Worm (Caenorhabditis elegans) whole organism, midembryonic: Measurements from ENCODE around the gene mfsd-8.
"Not testable (repeated sequence)": the region's sequence is repeated elsewhere in the genome, so short reads cannot be mapped to it uniquely, and the experiment has no call there.

Experiments
- T22C8.4 ChIP-seq: fragments of 200-800 bp; sonication (Bioruptor generic); IDR thresholded peaks from 2 replicates; pipeline ENCODE4 v1.3.6; 2022; ENCODE audit warnings: missing genetic modification characterization, missing compliant biosample characterization
- cog-1 ChIP-seq: sonication (generic microtip); optimal IDR thresholded peaks from 2 replicates; lab custom pipeline; 2016; ENCODE audit warnings: missing genetic modification characterization, missing compliant biosample characterization
- flt-1 ChIP-seq: fragments of 200-800 bp; sonication (Bioruptor generic); IDR thresholded peaks from 2 replicates; pipeline ENCODE4 v1.3.6; 2022; ENCODE audit warnings: missing genetic modification characterization, missing compliant biosample characterization
- klf-2 ChIP-seq: fragments of 200-800 bp; sonication (Bioruptor generic); conservative IDR thresholded peaks from 2 replicates; pipeline ENCODE4 v1.3.6; 2022; ENCODE audit warnings: missing genetic modification reagents, missing genetic modification characterization, missing compliant biosample characterization
- med-1 ChIP-seq: sonication (generic microtip); optimal IDR thresholded peaks from 2 replicates; lab custom pipeline; 2017; ENCODE audit warnings: missing genetic modification characterization, mild to moderate bottlenecking, missing compliant biosample characterization, antibody characterized with exemption, missing genetic modification reagents; ENCODE audit not compliant: insufficient read depth
- ref-1 ChIP-seq: fragments of 200-800 bp; sonication (Bioruptor generic); conservative IDR thresholded peaks from 2 replicates; pipeline ENCODE4 v1.3.6; 2022; ENCODE audit warnings: missing genetic modification reagents, missing genetic modification characterization, missing compliant biosample characterization
- tab-1 ChIP-seq: fragments of 200-800 bp; sonication (Bioruptor generic); IDR thresholded peaks from 2 replicates; pipeline ENCODE4 v1.3.6; 2022; ENCODE audit warnings: missing genetic modification characterization, missing compliant biosample characterization
- ztf-23 ChIP-seq: fragments of 200-800 bp; sonication (Bioruptor generic); IDR thresholded peaks from 2 replicates; pipeline ENCODE4 v1.3.6; 2022; ENCODE audit warnings: missing genetic modification reagents, missing genetic modification characterization, missing compliant biosample characterization
- ztf-29 ChIP-seq: fragments of 200-800 bp; sonication (Bioruptor generic); IDR thresholded peaks from 2 replicates; pipeline ENCODE4 v1.3.6; 2022; ENCODE audit warnings: missing genetic modification reagents, missing genetic modification characterization, missing compliant biosample characterization

Gene mfsd-8

DNA sequence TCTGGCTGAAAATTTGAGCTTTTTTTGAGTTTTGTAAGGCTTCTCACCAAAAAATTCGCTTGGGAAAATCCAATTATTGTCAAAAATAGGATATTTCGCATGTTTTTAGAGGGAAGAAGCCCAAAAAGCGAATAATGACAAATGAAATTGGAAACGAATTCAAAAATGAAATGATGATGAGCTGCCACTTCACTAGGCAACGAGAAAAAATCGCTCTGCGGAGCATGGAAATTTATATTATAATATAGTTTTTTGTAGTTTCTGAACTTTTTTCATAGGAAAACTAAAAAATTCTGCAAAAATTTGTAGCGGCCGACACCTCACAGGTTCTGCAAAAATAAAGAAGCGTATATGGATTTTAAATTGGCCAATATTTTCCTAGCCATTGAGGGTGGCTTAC is 29.1 kb upstream of the mfsd-8 start, which contains the start of gene Y53G8AL.3:
Gene Y53G8AL.3, minus strand, starts transcription at position 101 of the 400 bp plus-strand sequence.
- no peak for TF ChIP-seq ztf-23
- TF ChIP-seq flt-1 = no peak
- TF ChIP-seq ztf-29 (GFP tag; lab: Robert Waterston, UW) = no peak
- TF ChIP-seq med-1 (GFP tag; lab: Kevin White, UChicago) = no peak
- no peak for TF ChIP-seq T22C8.4 (GFP tag; lab: Robert Waterston, UW)
- TF ChIP-seq cog-1 = no peak
- no peak for TF ChIP-seq klf-2 (GFP tag; lab: Robert Waterston, UW)
- TF ChIP-seq ref-1 (GFP tag; lab: Robert Waterston, UW) = no peak
- no peak for TF ChIP-seq tab-1 (GFP tag; lab: Robert Waterston, UW)

DNA sequence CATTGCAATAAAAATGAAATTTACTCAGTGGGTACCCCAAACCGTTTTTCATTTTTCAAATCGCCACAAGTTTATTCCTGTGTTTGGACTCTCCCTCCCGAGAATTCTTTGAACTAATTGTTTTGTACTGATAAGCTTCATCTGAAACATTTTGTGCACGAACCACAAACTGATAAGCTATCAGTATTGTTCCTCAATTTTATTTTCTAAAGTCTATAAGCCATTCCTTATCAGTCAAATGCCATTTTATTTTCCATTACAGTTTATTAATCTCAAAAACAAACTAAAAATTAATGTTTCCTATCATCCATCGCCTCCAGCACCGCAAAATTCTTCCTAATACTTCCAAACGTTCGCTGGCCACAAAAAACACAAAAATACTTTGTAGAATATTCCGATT is 28.4 kb upstream of the mfsd-8 start:
- no peak for TF ChIP-seq ztf-29 (GFP tag; lab: Robert Waterston, UW)
- TF ChIP-seq cog-1 = no peak
- no peak for TF ChIP-seq flt-1

DNA sequence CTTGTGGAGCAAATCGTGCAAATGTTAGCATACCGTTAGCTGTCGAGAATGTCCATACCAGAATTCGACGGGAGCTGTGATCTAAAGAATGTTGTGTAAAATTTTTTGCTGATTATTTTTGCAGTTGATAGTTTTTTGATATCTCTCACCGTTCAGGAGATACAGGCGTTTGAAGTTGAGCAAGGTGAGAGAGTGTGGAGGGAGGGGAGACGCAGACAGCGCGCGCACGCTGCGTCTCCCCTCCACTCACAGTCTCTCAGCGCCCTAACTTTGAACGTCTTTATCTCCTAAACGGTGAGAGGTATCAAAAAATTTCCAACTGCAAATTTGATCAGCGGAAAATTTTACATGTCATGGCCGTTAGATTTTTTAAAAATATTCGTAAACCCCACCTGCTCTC is 27.1 kb upstream of the mfsd-8 start:
- TF ChIP-seq ztf-23 = no peak
- no peak for TF ChIP-seq cog-1
- TF ChIP-seq ztf-29 (GFP tag; lab: Robert Waterston, UW) = no peak
- no peak for TF ChIP-seq med-1 (GFP tag; lab: Kevin White, UChicago)
- TF ChIP-seq ref-1 (GFP tag; lab: Robert Waterston, UW) = no peak
- no peak for TF ChIP-seq T22C8.4 (GFP tag; lab: Robert Waterston, UW)

DNA sequence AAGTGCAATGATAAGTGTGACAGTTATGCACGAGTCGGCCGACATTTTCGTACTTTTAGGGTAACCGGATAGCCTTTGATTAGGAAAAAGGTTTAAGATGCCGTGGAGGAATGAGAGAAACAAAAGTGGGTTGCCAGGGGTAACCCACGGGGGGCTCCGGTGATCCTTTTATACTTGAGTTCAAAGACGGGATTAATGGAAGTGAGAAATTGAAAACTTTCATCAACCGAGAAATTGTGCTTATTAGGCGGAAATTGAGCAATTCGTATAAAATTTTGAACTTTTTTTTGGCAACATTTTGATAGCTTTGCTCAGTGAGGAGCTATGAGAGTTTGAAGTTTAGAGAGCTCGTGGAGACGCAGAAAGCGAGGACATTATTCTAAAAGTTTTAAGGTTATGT is 26.5 kb upstream of the mfsd-8 start, which contains the start of gene Y53G8AM.4:
Gene Y53G8AM.4, minus strand, starts transcription at position 101 of the 400 bp plus-strand sequence.
- TF ChIP-seq ref-1 (GFP tag; lab: Robert Waterston, UW) = no peak
- TF ChIP-seq tab-1 (GFP tag; lab: Robert Waterston, UW) = no peak
- no peak for TF ChIP-seq cog-1
- TF ChIP-seq klf-2 (GFP tag; lab: Robert Waterston, UW) = no peak
- TF ChIP-seq flt-1 = no peak
- no peak for TF ChIP-seq T22C8.4 (GFP tag; lab: Robert Waterston, UW)
- no peak for TF ChIP-seq ztf-23
- no peak for TF ChIP-seq med-1 (GFP tag; lab: Kevin White, UChicago)
- no peak for TF ChIP-seq ztf-29 (GFP tag; lab: Robert Waterston, UW)

DNA sequence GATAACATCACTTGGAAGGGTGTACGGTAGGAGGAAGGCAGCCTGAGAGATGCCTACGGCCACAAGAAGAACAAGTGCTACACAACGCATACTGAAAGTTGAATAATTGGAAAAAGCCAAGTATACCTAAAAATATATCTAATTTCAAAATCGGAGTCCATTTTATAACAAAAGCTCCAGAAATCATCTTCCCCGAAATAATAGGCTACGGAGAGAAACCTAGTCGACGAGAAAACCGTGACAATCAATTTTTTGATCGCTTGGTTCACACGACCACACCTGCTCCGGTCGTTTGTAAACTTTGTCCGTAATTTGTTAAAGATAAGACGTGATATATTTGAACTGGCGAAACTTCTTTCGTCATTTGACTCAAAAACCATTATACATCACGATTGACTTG is 23.8 kb upstream of the mfsd-8 start, which contains the start of gene nspg-7.2:
Gene nspg-7.2, minus strand, starts transcription at position 101 of the 400 bp plus-strand sequence.
- TF ChIP-seq cog-1 (no peak), med-1 (GFP tag; lab: Kevin White, UChicago) (no peak), ref-1 (GFP tag; lab: Robert Waterston, UW) (no peak), T22C8.4 (GFP tag; lab: Robert Waterston, UW) (no peak), tab-1 (GFP tag; lab: Robert Waterston, UW) (no peak), flt-1 (no peak), ztf-29 (GFP tag; lab: Robert Waterston, UW) (no peak), klf-2 (GFP tag; lab: Robert Waterston, UW) (no peak), ztf-23 (no peak)

DNA sequence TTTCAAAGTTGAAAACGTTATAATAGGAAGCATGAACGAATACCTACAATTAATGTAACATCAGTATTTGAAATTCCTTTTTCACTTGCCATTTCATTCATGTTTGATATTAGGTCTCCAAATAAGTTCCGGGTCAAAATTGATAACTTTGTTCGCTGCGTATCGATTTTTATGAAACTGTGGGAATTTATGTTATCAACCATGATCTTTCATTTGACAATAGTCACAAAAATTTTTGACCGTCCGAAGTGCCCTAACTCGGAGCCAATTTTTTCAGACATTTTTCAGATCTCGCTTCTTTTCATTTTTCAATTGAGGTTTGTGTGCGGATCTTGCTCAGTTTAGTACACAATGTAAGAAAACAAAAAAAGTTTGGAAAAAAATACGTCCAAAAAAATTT is 22.4 kb upstream of the mfsd-8 start, which contains the start of gene Y53G8AM.6:
Gene Y53G8AM.6, minus strand, starts transcription at position 101 of the 400 bp plus-strand sequence.
- not testable (repeated sequence) for TF ChIP-seq T22C8.4 (GFP tag; lab: Robert Waterston, UW); med-1 (GFP tag; lab: Kevin White, UChicago); flt-1

DNA sequence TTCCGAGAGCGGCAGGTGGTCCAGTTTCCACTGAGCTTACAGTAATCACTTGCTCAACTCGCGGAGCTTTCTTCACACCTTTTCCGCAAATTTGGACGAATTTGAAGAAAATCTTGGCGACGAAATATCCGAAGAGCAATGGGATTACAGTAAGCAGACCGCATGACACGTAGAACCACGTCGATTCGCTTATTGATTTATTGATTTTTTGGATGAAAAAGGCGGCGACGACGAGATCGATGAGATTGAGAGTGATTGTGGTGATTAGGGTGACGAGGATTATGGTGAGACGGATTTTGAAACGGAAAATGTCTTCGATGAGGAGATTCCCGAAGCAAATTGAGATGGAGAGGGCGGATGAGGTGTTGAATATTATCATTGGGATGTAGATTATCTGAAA is 18.4 kb upstream of the mfsd-8 start:
- TF ChIP-seq T22C8.4 (GFP tag; lab: Robert Waterston, UW) (peak; percentile 36; the same call in 1 of the 2 replicates), tab-1 (GFP tag; lab: Robert Waterston, UW) (no peak)

DNA sequence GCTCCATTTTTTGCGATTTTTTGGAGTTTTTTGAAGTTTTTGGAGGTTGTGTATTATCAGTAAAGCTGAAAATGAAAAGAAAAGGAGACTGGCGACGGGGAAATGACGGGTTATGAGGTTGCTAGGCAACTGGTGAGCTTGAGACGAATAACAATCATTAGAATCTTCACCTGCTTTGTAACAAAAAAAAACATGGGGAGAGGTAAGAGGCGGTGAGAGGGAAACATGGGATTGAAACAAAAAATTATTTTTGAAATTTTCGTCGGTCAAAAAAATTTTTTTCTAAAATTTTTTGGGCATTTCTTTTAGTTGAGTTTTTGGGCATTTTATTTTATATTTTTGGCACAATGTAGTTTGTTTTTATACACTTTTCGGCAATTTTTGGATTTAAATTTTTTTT is 15.5 kb upstream of the mfsd-8 start, which contains the start of gene Y53G8AM.7:
Gene Y53G8AM.7, minus strand, starts transcription at position 101 of the 400 bp plus-strand sequence.
- no peak for TF ChIP-seq T22C8.4 (GFP tag; lab: Robert Waterston, UW)
- no peak for TF ChIP-seq klf-2 (GFP tag; lab: Robert Waterston, UW)
- no peak for TF ChIP-seq cog-1
- TF ChIP-seq ztf-29 (GFP tag; lab: Robert Waterston, UW) = no peak
- TF ChIP-seq tab-1 (GFP tag; lab: Robert Waterston, UW) = no peak
- TF ChIP-seq ref-1 (GFP tag; lab: Robert Waterston, UW) = no peak
- no peak for TF ChIP-seq ztf-23
- TF ChIP-seq med-1 (GFP tag; lab: Kevin White, UChicago) = no peak

DNA sequence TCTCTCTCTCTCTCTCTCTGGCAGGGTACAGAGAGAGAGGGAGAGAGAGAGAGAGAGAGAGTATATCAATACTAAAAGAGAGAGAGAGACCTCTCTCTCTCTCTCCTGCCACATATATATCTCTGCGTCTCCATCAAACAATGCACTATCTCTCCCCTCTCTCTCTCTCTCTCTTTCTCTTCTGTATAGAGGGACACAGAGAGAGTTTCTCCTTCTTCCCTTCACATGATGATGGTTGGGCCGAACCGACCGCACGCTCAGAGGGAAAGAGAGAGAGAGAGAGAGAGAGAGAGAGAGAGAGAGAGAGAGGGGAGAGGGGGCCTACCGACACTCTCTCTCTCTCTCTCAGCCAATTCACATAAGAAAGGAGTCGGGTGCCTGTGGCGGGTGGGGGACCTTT is 10.4 kb upstream of the mfsd-8 start:
- TF ChIP-seq klf-2 (GFP tag; lab: Robert Waterston, UW) (no peak), flt-1 (0 out of 2 replicates have a peak, but pooled peaks have one; percentile 21), cog-1 (peak; percentile 72), ztf-23 (no peak)

DNA sequence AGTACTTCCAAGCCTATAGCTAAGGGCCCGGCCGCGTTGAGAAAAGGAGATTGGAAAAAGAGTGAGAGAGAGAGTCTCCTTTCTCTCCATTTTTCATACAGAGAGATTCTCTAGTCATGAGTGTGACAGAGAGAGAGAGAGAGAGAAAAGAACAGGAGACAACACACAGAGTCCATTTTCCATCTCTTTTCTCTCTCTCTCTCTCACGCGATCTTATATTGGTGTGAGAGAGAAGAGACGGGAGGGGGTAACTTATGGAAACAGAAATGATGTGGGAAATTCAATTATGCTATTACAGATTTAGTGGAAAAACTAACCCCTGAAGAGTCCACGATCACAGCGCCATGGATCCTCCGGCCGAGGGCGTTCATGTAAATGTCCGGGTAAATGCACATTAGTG is 9.0 kb upstream of the mfsd-8 start:
- no peak for TF ChIP-seq tab-1 (GFP tag; lab: Robert Waterston, UW)
- no peak for TF ChIP-seq flt-1
- TF ChIP-seq ztf-29 (GFP tag; lab: Robert Waterston, UW) = no peak
- no peak for TF ChIP-seq ztf-23
- no peak for TF ChIP-seq klf-2 (GFP tag; lab: Robert Waterston, UW)
- TF ChIP-seq cog-1 = no peak
- no peak for TF ChIP-seq med-1 (GFP tag; lab: Kevin White, UChicago)
- TF ChIP-seq ref-1 (GFP tag; lab: Robert Waterston, UW) = no peak
- TF ChIP-seq T22C8.4 (GFP tag; lab: Robert Waterston, UW) = no peak

DNA sequence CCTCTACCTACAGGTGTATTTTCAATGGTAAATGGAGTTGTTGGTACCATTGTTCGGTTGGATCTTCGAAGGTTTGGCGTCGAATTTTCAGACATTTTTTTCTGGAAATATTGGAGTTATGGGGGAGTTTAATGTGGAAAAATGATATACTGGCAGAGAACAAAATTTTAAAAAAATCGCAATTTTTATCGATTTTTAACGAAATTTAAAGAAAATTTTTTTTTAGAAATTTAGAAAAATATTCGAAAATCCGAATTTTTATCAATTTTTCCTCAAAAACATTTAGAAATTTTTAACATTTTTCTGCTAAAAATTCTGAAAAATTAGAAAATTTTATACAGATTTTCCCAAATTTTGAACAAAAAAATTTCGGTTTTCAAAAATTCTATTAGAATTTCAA is 3.5 kb upstream of the mfsd-8 start, which contains the start of gene Y53G8AM.8:
Gene Y53G8AM.8, minus strand, starts transcription at position 101 of the 400 bp plus-strand sequence.
- TF ChIP-seq cog-1 = no peak
